Fruit fly (Drosophila melanogaster) whole organism, wandering third instar larva: Measurements from ENCODE around the gene CG16756.

ENCODE experiments used
- Sp1 ChIP-seq: fragments of 200-800 bp; sonication (Bioruptor generic); optimal IDR thresholded peaks from 3 replicates; lab custom pipeline; 2019; ENCODE audit warnings: missing biosample characterization, mild to moderate bottlenecking, missing genetic modification characterization, moderate library complexity
- lola ChIP-seq: fragments of >200 bp; optimal IDR thresholded peaks from 2 replicates; lab custom pipeline; 2017; ENCODE audit warnings: missing biosample characterization, missing genetic modification characterization

DNA sequence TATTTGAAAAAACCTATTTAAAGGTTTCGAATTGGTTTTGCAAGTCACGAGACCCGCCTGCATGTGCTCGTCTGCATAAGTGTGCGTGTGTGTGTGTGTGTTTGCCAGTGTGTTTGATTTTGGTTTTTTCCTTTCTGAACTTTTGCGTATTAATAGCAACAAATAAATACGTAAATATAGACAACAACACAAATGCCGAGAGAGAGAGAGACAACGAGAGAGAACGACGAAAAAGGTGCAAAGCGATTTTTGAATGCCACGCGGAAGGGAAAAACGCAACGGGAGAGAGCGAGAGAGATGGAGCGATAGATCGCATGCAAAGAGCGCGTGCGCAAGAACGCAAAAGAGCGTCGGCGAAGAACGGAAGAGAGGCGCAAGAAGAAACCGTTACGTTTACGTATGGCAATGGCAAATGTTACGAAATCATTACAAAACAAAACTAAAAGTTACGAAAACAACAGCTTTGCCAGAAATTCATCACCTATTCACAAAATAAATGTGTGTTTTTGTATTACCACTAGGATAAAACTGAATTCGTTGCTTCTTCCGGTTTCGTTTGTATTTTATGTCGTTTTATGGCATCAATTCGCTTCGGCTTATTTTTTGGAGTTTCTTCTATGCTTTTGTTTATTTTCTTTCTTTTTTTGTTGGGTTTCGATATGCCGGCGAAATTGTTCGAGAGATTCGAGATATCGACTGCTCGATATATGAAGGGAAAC lies 9.3 kb upstream of the CG16756 start:
- TF ChIP-seq lola (no peak), Sp1 (GFP tag; lab: Kevin White, UChicago) (no peak)
